Worm (Caenorhabditis elegans): Measurements from ENCODE around the gene Y71H2AM.14.
"Not testable (repeated sequence)": the region's sequence is repeated elsewhere in the genome, so short reads cannot be mapped to it uniquely, and the experiment has no call there.

Gene Y71H2AM.14

ce11 chrIII:2756260-2756659 lies 9.8 kb upstream of the Y71H2AM.14 start, which contains the start of gene gldi-9:
TSS of gene gldi-9 (minus strand) at chrIII:2756360.
- TF ChIP-seq unc-62 (GFP tag; optimal IDR thresholded peaks at IDR 0.05): no peak

- no peak for TF ChIP-seq unc-62 (GFP tag; optimal IDR thresholded peaks at IDR 0.05)
Observed at ce11 chrIII:2739469-2739868, 7.0 kb downstream of the Y71H2AM.14 start, which contains the start of gene cest-25. TSS of gene cest-25 (minus strand) at chrIII:2739531.

ce11 chrIII:2733606-2734183 lies 12.8 kb downstream of the Y71H2AM.14 start, which contains the start of gene Y71H2AM.12:
TSS of gene Y71H2AM.12 (minus strand) at chrIII:2734091.
- no peak for TF ChIP-seq unc-62 (GFP tag; optimal IDR thresholded peaks at IDR 0.05)

ce11 chrIII:2725221-2726203 lies 20.9 kb downstream of the Y71H2AM.14 start, which contains the start of gene cosa-1:
TSS of gene cosa-1 (plus strand) at chrIII:2726116.
- TF ChIP-seq unc-62 (GFP tag; optimal IDR thresholded peaks at IDR 0.05): no peak

- no peak for TF ChIP-seq unc-62 (GFP tag; optimal IDR thresholded peaks at IDR 0.05)
Observed at ce11 chrIII:2724992-2725220, 21.5 kb downstream of the Y71H2AM.14 start, which contains the start of gene Y71H2AM.11. TSS of gene Y71H2AM.11 (minus strand) at chrIII:2725092.

- TF ChIP-seq unc-62 (GFP tag; optimal IDR thresholded peaks at IDR 0.05): no peak
Observed at ce11 chrIII:2716514-2716913, 29.9 kb downstream of the Y71H2AM.14 start, which contains the start of gene tmem-132. TSS of gene tmem-132 (minus strand) at chrIII:2716614.

ce11 chrIII:2711527-2711926 lies 34.9 kb downstream of the Y71H2AM.14 start:
- TF ChIP-seq unc-62 (GFP tag; optimal IDR thresholded peaks at IDR 0.05): no peak

ce11 chrIII:2710211-2710610 lies 36.2 kb downstream of the Y71H2AM.14 start:
- TF ChIP-seq unc-62 (GFP tag; optimal IDR thresholded peaks at IDR 0.05): no peak

ce11 chrIII:2700637-2701036 lies 45.8 kb downstream of the Y71H2AM.14 start, which contains the start of gene set-27:
TSS of gene set-27 (plus strand) at chrIII:2700937.
- TF ChIP-seq unc-62 (GFP tag; optimal IDR thresholded peaks at IDR 0.05): no peak

ce11 chrIII:2699363-2699762 lies 47.1 kb downstream of the Y71H2AM.14 start, which contains the start of gene cox-6B:
TSS of gene cox-6B (plus strand) at chrIII:2699663.
- not testable (repeated sequence) for TF ChIP-seq unc-62 (GFP tag; optimal IDR thresholded peaks at IDR 0.05)

- no peak for TF ChIP-seq unc-62 (GFP tag; optimal IDR thresholded peaks at IDR 0.05)
Observed at ce11 chrIII:2698740-2699139, 47.7 kb downstream of the Y71H2AM.14 start, which contains the start of gene slc-30A9. TSS of gene slc-30A9 (minus strand) at chrIII:2698817.

Measured in whole organism, dauer.